Worm (Caenorhabditis elegans) whole organism, L4/young adult: ENCODE data around the gene acr-23.

Experiments
- dao-5 ChIP-seq: sonication (generic microtip); optimal IDR thresholded peaks from 2 replicates; lab custom pipeline; 2016; ENCODE audit warnings: missing genotype, missing genetic modification characterization, moderate library complexity, missing compliant biosample characterization
- him-1 ChIP-seq: sonication (generic microtip); optimal IDR thresholded peaks from 2 replicates; lab custom pipeline; 2016; ENCODE audit warnings: missing genotype, missing genetic modification reagents, missing genetic modification characterization, missing compliant biosample characterization

DNA sequence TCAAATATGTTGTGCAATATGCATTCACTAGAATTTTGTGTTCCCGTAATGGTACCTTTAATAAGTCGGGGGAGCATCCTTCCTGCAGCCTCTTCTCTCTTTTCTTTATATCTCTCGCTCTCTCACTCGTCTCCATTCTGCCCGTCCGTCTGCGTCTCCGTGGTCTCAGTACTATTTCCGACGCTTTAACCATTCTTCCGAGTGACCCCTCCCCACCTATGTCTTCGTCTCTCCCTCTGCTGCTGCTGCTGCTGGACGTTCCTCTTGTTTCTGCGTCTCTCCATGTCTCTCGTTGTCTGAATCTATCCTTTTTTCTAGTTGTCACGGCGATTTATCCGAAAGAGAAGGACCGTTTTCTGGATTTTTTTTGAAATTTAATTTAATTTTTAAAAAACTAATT, 44.5 kb upstream of the acr-23 start:
- TF ChIP-seq him-1, result peak; percentile 61
- TF ChIP-seq dao-5 (tag; lab: Kevin White, UChicago), result no peak
